Worm (Caenorhabditis elegans): ENCODE results near the gene F55H2.5.

DNA sequence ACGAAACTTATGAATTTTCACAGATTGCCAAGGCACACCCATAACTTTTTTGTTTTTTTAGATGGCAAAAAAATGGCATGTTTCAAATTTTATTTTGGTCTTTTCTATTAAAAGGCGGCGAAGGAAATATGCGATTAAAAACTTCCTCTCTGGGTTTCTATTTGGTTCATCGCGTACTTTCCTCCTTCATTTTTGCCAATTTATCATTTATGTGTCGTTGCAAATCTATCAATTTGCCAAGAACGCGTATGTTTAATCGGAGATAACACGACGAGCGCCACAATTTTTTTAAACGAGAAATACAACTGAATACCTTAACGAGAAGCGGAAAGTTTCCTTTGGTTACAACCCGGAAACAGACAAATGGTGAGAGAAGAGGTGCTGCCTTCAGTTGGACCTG lies 38.8 kb upstream of the F55H2.5 start:
- TF ChIP-seq nhr-11 (tag; optimal IDR thresholded peaks at IDR 0.05) = no peak
- no peak for TF ChIP-seq K09A11.1 (tag; optimal IDR thresholded peaks at IDR 0.05; ENCODE audit: insufficient read depth)
